ENCODE assay signal across 1 fruit fly cellular context in the genomic region with DNA sequence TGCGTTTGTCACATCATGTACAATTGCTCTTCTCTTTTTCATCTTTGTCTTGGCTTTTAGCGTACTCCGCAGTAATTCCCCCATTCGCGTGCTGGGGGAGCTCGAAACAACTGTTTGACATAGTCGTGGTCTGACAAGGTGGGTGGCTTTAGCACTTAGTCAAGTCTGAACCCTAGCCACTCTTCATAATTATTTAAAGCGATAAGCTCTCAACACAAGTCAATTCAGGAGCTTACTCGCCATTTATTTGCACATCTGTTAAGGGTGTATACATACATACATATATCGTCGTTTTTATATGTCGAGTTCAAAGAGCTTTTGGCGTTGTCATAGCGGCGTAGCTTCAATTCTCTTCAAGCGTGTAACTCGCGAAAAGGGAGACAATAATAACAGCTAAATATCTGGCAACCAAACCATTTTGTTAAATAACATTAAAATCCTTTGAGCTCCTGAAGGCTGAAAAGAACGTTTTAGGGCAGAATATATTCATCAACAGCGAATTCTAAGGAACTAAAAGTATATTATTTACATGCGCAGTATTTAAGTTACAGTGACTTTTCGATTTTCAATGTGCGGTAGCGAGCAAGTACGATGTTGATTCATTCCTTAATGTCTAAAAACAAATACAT.
TF ChIP-seq lines count a peak whose summit lies in the region.

No protein-coding gene starts in this region.

TF ChIP-seq in whole organism, embryonic, 481 proteins besides CTCF, POLR2A, EP300 and RAD21 (continued from another document):
- TF ChIP-seq pum (GFP tag; optimal IDR thresholded peaks at IDR 0.05; lab: Kevin White, UChicago) (no peak), CG17829 (tag; optimal IDR thresholded peaks at IDR 0.05; lab: Kevin White, UChicago) (no peak), HLHmδ (GFP tag; optimal IDR thresholded peaks at IDR 0.05; lab: Kevin White, UChicago) (no peak), CG2120 (GFP tag; optimal IDR thresholded peaks at IDR 0.05; lab: Kevin White, UChicago) (peak; percentile 18), CG12104 (GFP tag; optimal IDR thresholded peaks at IDR 0.05; lab: Kevin White, UChicago) (no peak), CG1603 (tag; optimal IDR thresholded peaks at IDR 0.05; lab: Kevin White, UChicago) (no peak), cwo (GFP tag; optimal IDR thresholded peaks at IDR 0.05; lab: Kevin White, UChicago) (peak; percentile 9), CG34376 (GFP tag; optimal IDR thresholded peaks at IDR 0.05; lab: Kevin White, UChicago) (no peak), BtbVII (GFP tag; optimal IDR thresholded peaks at IDR 0.05; lab: Kevin White, UChicago) (peak; percentile 7), pho (GFP tag; optimal IDR thresholded peaks at IDR 0.05; lab: Kevin White, UChicago) (no peak), bowl (GFP tag; IDR thresholded peaks at IDR 0.05; lab: Robert Waterston, UW) (no peak), Fer1 (GFP tag; optimal IDR thresholded peaks at IDR 0.05; lab: Kevin White, UChicago) (peak; percentile 8), zen (tag; optimal IDR thresholded peaks at IDR 0.05; lab: Kevin White, UChicago) (no peak), salm (tag; optimal IDR thresholded peaks at IDR 0.05; lab: Kevin White, UChicago) (no peak), CG7987 (GFP tag; optimal IDR thresholded peaks at IDR 0.05; lab: Kevin White, UChicago) (no peak), gem (tag; optimal IDR thresholded peaks at IDR 0.05; lab: Kevin White, UChicago) (no peak), CG13894 (tag; optimal IDR thresholded peaks at IDR 0.05; lab: Kevin White, UChicago) (peak; percentile 59), CG9817 (tag; optimal IDR thresholded peaks at IDR 0.05; lab: Kevin White, UChicago) (no peak), Sox100B (GFP tag; optimal IDR thresholded peaks at IDR 0.05; lab: Kevin White, UChicago) (no peak), lab (GFP tag; optimal IDR thresholded peaks at IDR 0.05; lab: Kevin White, UChicago) (peak; percentile 12), B-H2 (GFP tag; optimal IDR thresholded peaks at IDR 0.05; lab: Kevin White, UChicago) (no peak), abd-A (tag; optimal IDR thresholded peaks at IDR 0.05; lab: Kevin White, UChicago) (peak; percentile 18), ERR (GFP tag; optimal IDR thresholded peaks at IDR 0.05; lab: Kevin White, UChicago) (no peak), chinmo (GFP tag; IDR thresholded peaks at IDR 0.05; lab: Robert Waterston, UW; ENCODE audit: partially characterized antibody) (0 out of 4 replicates have a peak, but pooled peaks have one; percentile 37), slou (GFP tag; optimal IDR thresholded peaks at IDR 0.05; lab: Kevin White, UChicago) (no peak), Rfx (GFP tag; IDR thresholded peaks at IDR 0.05; lab: Robert Waterston, UW) (peak; percentile 25; the same call in 1 of the 2 replicates), MESR4 (GFP tag; optimal IDR thresholded peaks at IDR 0.05; lab: Kevin White, UChicago) (no peak), CG4328 (GFP tag; optimal IDR thresholded peaks at IDR 0.05; lab: Kevin White, UChicago) (no peak), Vsx1 (GFP tag; optimal IDR thresholded peaks at IDR 0.05; lab: Kevin White, UChicago) (no peak), sob (GFP tag; IDR thresholded peaks at IDR 0.05; lab: Robert Waterston, UW) (no peak), sd (tag; optimal IDR thresholded peaks at IDR 0.05; lab: Kevin White, UChicago) (no peak), sim (GFP tag; IDR thresholded peaks at IDR 0.05; lab: Robert Waterston, UW) (no peak), da (GFP tag; optimal IDR thresholded peaks at IDR 0.05; lab: Kevin White, UChicago) (no peak), inv (GFP tag; IDR thresholded peaks at IDR 0.05; lab: Robert Waterston, UW; ENCODE audit: partially characterized antibody) (no peak), dpn (GFP tag; optimal IDR thresholded peaks at IDR 0.05; lab: Kevin White, UChicago) (no peak), Side (GFP tag; optimal IDR thresholded peaks at IDR 0.05; lab: Kevin White, UChicago) (no peak), CG18476 (GFP tag; optimal IDR thresholded peaks at IDR 0.05; lab: Kevin White, UChicago) (no peak), gcm2 (GFP tag; optimal IDR thresholded peaks at IDR 0.05; lab: Kevin White, UChicago) (no peak), exex (tag; optimal IDR thresholded peaks at IDR 0.05; lab: Kevin White, UChicago) (no peak), slbo (GFP tag; IDR thresholded peaks at IDR 0.05; lab: Robert Waterston, UW) (no peak), Drgx (GFP tag; IDR thresholded peaks at IDR 0.05; lab: Robert Waterston, UW) (no peak), CG18619 (GFP tag; optimal IDR thresholded peaks at IDR 0.05; lab: Kevin White, UChicago) (no peak), CG15011 (GFP tag; optimal IDR thresholded peaks at IDR 0.05; lab: Kevin White, UChicago) (no peak), Gug (GFP tag; IDR thresholded peaks at IDR 0.05; lab: Robert Waterston, UW) (no peak), CG12236 (GFP tag; optimal IDR thresholded peaks at IDR 0.05; lab: Kevin White, UChicago) (no peak), CG9609 (GFP tag; optimal IDR thresholded peaks at IDR 0.05; lab: Kevin White, UChicago) (no peak), mirr (GFP tag; optimal IDR thresholded peaks at IDR 0.05; lab: Kevin White, UChicago) (no peak), CG12769 (tag; optimal IDR thresholded peaks at IDR 0.05; lab: Kevin White, UChicago) (no peak), CG1529 (GFP tag; optimal IDR thresholded peaks at IDR 0.05; lab: Kevin White, UChicago) (no peak), ranshi (GFP tag; IDR thresholded peaks at IDR 0.05; lab: Robert Waterston, UW) (no peak), shn (GFP tag; optimal IDR thresholded peaks at IDR 0.05; lab: Kevin White, UChicago) (no peak), CG5180 (GFP tag; optimal IDR thresholded peaks at IDR 0.05; lab: Kevin White, UChicago) (peak; percentile 2), CG11560 (tag; IDR thresholded peaks at IDR 0.05; lab: Robert Waterston, UW) (no peak), Trl (optimal IDR thresholded peaks at IDR 0.05; lab: Kevin White, UChicago) (no peak), Trl (GFP tag; optimal IDR thresholded peaks at IDR 0.05; lab: Kevin White, UChicago) (no peak), CG6765 (GFP tag; optimal IDR thresholded peaks at IDR 0.05; lab: Kevin White, UChicago) (no peak), ken (GFP tag; IDR thresholded peaks at IDR 0.05; lab: Robert Waterston, UW) (no peak), nau (GFP tag; optimal IDR thresholded peaks at IDR 0.05; lab: Kevin White, UChicago) (no peak), Dip2 (GFP tag; IDR thresholded peaks at IDR 0.05; lab: Robert Waterston, UW) (no peak), CG8765 (GFP tag; IDR thresholded peaks at IDR 0.05; lab: Robert Waterston, UW) (no peak), Nf-YC (tag; optimal IDR thresholded peaks at IDR 0.05; lab: Kevin White, UChicago) (no peak), Gsc (GFP tag; IDR thresholded peaks at IDR 0.05; lab: Robert Waterston, UW) (no peak), Med (GFP tag; lab: Kevin White, UChicago) (peak; percentile 42), CG43689 (GFP tag; IDR thresholded peaks at IDR 0.05; lab: Robert Waterston, UW) (no peak), Deaf1 (tag; optimal IDR thresholded peaks at IDR 0.05; lab: Kevin White, UChicago) (no peak), eve (GFP tag; optimal IDR thresholded peaks at IDR 0.05; lab: Kevin White, UChicago) (peak in 1 of 2 experiments; percentile 26), Neu2 (GFP tag; optimal IDR thresholded peaks at IDR 0.05; lab: Kevin White, UChicago; ENCODE audit: borderline replicate concordance) (no peak), CG5245 (GFP tag; optimal IDR thresholded peaks at IDR 0.05; lab: Kevin White, UChicago) (no peak), sens (GFP tag; lab: Kevin White, UChicago) (peak; percentile 25), CG9797 (GFP tag; optimal IDR thresholded peaks at IDR 0.05; lab: Kevin White, UChicago) (no peak)
TF ChIP-seq in whole organism, embryonic: peak in this region for 15.
